Worm (Caenorhabditis elegans) whole organism, L1 larva: Measurements from ENCODE around the gene C54F6.20.

ENCODE experiments used
- C04F5.9 ChIP-seq: sonication (generic microtip); optimal IDR thresholded peaks from 2 replicates; lab custom pipeline; 2016; ENCODE audit warnings: missing genetic modification characterization, missing compliant biosample characterization
- alr-1 ChIP-seq: fragments of 200-800 bp; sonication (Bioruptor generic); optimal IDR thresholded peaks from 2 replicates; lab custom pipeline; 2018; ENCODE audit warnings: borderline replicate concordance, mild to moderate bottlenecking, missing genetic modification characterization, missing compliant biosample characterization
- jun-1 ChIP-seq: fragments of 150-350 bp; optimal IDR thresholded peaks from 2 replicates; lab custom pipeline; 2014; ENCODE audit warnings: missing biosample characterization, missing genetic modification reagents, missing genetic modification characterization
- lin-35 ChIP-seq, 2 experiments: fragments of 150-350 bp; optimal IDR thresholded peaks; 2 replicates each; lab custom pipeline; 2014; ENCODE audit warnings: missing biosample characterization in 2 of 2, missing genetic modification characterization in 2 of 2, missing genetic modification reagents in 2 of 2
- lin-39 ChIP-seq: fragments of 150-350 bp; optimal IDR thresholded peaks from 2 replicates; lab custom pipeline; 2014; ENCODE audit warnings: missing biosample characterization, missing genetic modification reagents, missing genetic modification characterization
- nhr-11 ChIP-seq: fragments of 150-350 bp; optimal IDR thresholded peaks from 2 replicates; lab custom pipeline; 2014; ENCODE audit warnings: missing biosample characterization, missing genetic modification characterization
- nhr-12 ChIP-seq: sonication (generic microtip); optimal IDR thresholded peaks from 2 replicates; lab custom pipeline; 2017; ENCODE audit warnings: missing biosample characterization, missing genetic modification characterization
- pqm-1 ChIP-seq: sonication (generic microtip); optimal IDR thresholded peaks from 3 replicates; lab custom pipeline; 2017; ENCODE audit warnings: missing biosample characterization, missing genetic modification characterization
- rnt-1 ChIP-seq: sonication (generic microtip); optimal IDR thresholded peaks from 2 replicates; lab custom pipeline; 2016; ENCODE audit warnings: mild to moderate bottlenecking, missing genetic modification characterization, moderate library complexity, missing compliant biosample characterization
- skn-1 ChIP-seq: fragments of 150-350 bp; optimal IDR thresholded peaks from 2 replicates; lab custom pipeline; 2014; ENCODE audit warnings: missing biosample characterization, missing genetic modification characterization
- snpc-4 ChIP-seq: fragments of 150-350 bp; optimal IDR thresholded peaks from 2 replicates; lab custom pipeline; 2014; ENCODE audit warnings: missing biosample characterization, missing genetic modification characterization

DNA sequence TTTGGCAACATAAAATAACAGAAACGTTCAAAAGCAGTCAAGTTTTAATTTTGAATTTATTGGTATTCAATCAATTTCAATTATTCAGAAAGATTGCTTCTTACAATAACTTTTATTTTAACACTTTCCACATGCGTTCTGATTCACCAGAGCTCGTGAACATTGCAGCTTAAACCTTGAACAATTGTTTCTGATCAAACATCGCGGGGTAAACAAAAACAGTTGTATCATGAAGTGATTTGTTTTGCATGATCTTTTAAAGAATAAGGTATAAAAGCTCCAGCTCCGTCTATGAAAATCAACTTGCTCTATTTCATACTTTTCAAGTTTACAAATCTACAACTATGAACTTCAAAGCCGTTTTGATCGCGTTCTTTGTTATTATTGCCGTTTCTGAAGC, 1.2 kb upstream of the C54F6.20 start, which contains the start of gene C54F6.6:
- TF ChIP-seq C04F5.9 (tag; lab: Kevin White, UChicago): no peak
- TF ChIP-seq lin-39: no peak
- TF ChIP-seq lin-35 (GFP tag; optimal IDR thresholded peaks at IDR 0.05; lab: Kevin White, UChicago): no peak
- no peak for TF ChIP-seq rnt-1 (tag; lab: Kevin White, UChicago)
- TF ChIP-seq jun-1: no peak
- TF ChIP-seq snpc-4 (tag; lab: Kevin White, UChicago): no peak
- no peak for TF ChIP-seq pqm-1 (tag; lab: Kevin White, UChicago)
- no peak for TF ChIP-seq skn-1 (tag; lab: Kevin White, UChicago)
- no peak for TF ChIP-seq nhr-11 (tag; lab: Kevin White, UChicago)
- no peak for TF ChIP-seq alr-1 (tag; lab: Kevin White, UChicago)
- no peak for TF ChIP-seq nhr-12 (tag; lab: Kevin White, UChicago)
